Worm (Caenorhabditis elegans) whole organism, mixed stage, embryonic: ENCODE data around the gene kvs-4.

Experiments
- M03D4.4 ChIP-seq: sonication (generic microtip); optimal IDR thresholded peaks from 2 replicates; lab custom pipeline; 2017; ENCODE audit warnings: mild to moderate bottlenecking, missing genetic modification characterization, missing compliant biosample characterization
- bed-3 ChIP-seq: fragments of 200-800 bp; sonication (Bioruptor generic); optimal IDR thresholded peaks from 3 replicates; lab custom pipeline; 2018; ENCODE audit warnings: mild to moderate bottlenecking, missing genetic modification characterization, moderate library complexity, missing compliant biosample characterization
- blmp-1 ChIP-seq: fragments of 150-350 bp; optimal IDR thresholded peaks from 2 replicates; lab custom pipeline; 2014; ENCODE audit warnings: missing biosample characterization, missing genetic modification characterization
- ceh-39 ChIP-seq: fragments of 150-350 bp; optimal IDR thresholded peaks from 2 replicates; lab custom pipeline; 2014; ENCODE audit warnings: missing biosample characterization, missing genetic modification characterization
- ceh-43 ChIP-seq: fragments of 200-800 bp; sonication (Bioruptor generic); optimal IDR thresholded peaks from 2 replicates; lab custom pipeline; 2018; ENCODE audit warnings: mild to moderate bottlenecking, missing genetic modification characterization, moderate library complexity, missing compliant biosample characterization
- ceh-83 ChIP-seq: fragments of 200-800 bp; sonication (Bioruptor generic); optimal IDR thresholded peaks from 2 replicates; lab custom pipeline; 2018; ENCODE audit warnings: mild to moderate bottlenecking, missing genetic modification characterization, missing compliant biosample characterization
- ces-1 ChIP-seq: fragments of 150-350 bp; optimal IDR thresholded peaks from 2 replicates; lab custom pipeline; 2014; ENCODE audit warnings: missing biosample characterization, missing genetic modification reagents, missing genetic modification characterization
- cnd-1 ChIP-seq: fragments of 200-800 bp; sonication (Bioruptor generic); optimal IDR thresholded peaks from 2 replicates; lab custom pipeline; 2018; ENCODE audit warnings: mild to moderate bottlenecking, missing genetic modification characterization, missing compliant biosample characterization
- drap-1 ChIP-seq: fragments of 200-800 bp; sonication (Bioruptor generic); optimal IDR thresholded peaks from 3 replicates; lab custom pipeline; 2018; ENCODE audit warnings: mild to moderate bottlenecking, missing genetic modification characterization, missing compliant biosample characterization
- elt-1 ChIP-seq: sonication (generic microtip); optimal IDR thresholded peaks from 2 replicates; lab custom pipeline; 2017; ENCODE audit warnings: missing genetic modification characterization, mild to moderate bottlenecking, missing compliant biosample characterization, antibody characterized with exemption, moderate library complexity, borderline replicate concordance; ENCODE audit not compliant: insufficient read depth
- elt-3 ChIP-seq: fragments of 150-350 bp; optimal IDR thresholded peaks from 2 replicates; lab custom pipeline; 2014; ENCODE audit warnings: missing biosample characterization, missing genetic modification characterization
- flh-1 ChIP-seq: fragments of 200-800 bp; sonication (Bioruptor generic); optimal IDR thresholded peaks from 2 replicates; lab custom pipeline; 2018; ENCODE audit warnings: mild to moderate bottlenecking, missing genetic modification characterization, moderate library complexity, missing compliant biosample characterization
- ham-2 ChIP-seq: fragments of 200-800 bp; sonication (Bioruptor generic); optimal IDR thresholded peaks from 2 replicates; lab custom pipeline; 2018; ENCODE audit warnings: mild to moderate bottlenecking, missing genetic modification characterization, missing compliant biosample characterization
- hlh-1 ChIP-seq: fragments of 150-350 bp; optimal IDR thresholded peaks from 2 replicates; lab custom pipeline; 2014; ENCODE audit warnings: missing biosample characterization, missing genetic modification reagents, missing genetic modification characterization
- lin-13 ChIP-seq: fragments of 150-350 bp; optimal IDR thresholded peaks from 2 replicates; lab custom pipeline; 2014; ENCODE audit warnings: missing biosample characterization, missing genetic modification characterization
- lsy-2 ChIP-seq: fragments of 150-350 bp; optimal IDR thresholded peaks from 2 replicates; lab custom pipeline; 2014; ENCODE audit warnings: missing biosample characterization, missing genetic modification characterization
- mab-5 ChIP-seq: fragments of 150-350 bp; optimal IDR thresholded peaks from 2 replicates; lab custom pipeline; 2014; ENCODE audit warnings: missing biosample characterization, missing genetic modification characterization
- mep-1 ChIP-seq: fragments of 150-350 bp; optimal IDR thresholded peaks from 2 replicates; lab custom pipeline; 2017; ENCODE audit warnings: missing biosample characterization, missing genetic modification reagents, missing genetic modification characterization, inconsistent platforms
- mls-2 ChIP-seq: sonication (generic microtip); optimal IDR thresholded peaks from 2 replicates; lab custom pipeline; 2016; ENCODE audit warnings: mild to moderate bottlenecking, missing genetic modification characterization, moderate library complexity, missing compliant biosample characterization
- nhr-12 ChIP-seq: fragments of 150-350 bp; optimal IDR thresholded peaks from 2 replicates; lab custom pipeline; 2014; ENCODE audit warnings: missing biosample characterization, missing genetic modification characterization
- nhr-2 ChIP-seq: fragments of 150-350 bp; optimal IDR thresholded peaks from 2 replicates; lab custom pipeline; 2014; ENCODE audit warnings: missing biosample characterization, missing genetic modification characterization
- nhr-237 ChIP-seq: fragments of 150-350 bp; optimal IDR thresholded peaks from 2 replicates; lab custom pipeline; 2014; ENCODE audit warnings: missing biosample characterization, missing genetic modification characterization
- nhr-28 ChIP-seq: fragments of 150-350 bp; optimal IDR thresholded peaks from 2 replicates; lab custom pipeline; 2014; ENCODE audit warnings: missing biosample characterization, missing genetic modification characterization
- nhr-76 ChIP-seq: sonication (generic microtip); optimal IDR thresholded peaks from 2 replicates; lab custom pipeline; 2017; ENCODE audit warnings: missing biosample characterization, missing genetic modification characterization
- pha-4 ChIP-seq: fragments of 150-350 bp; optimal IDR thresholded peaks from 2 replicates; lab custom pipeline; 2018; ENCODE audit warnings: missing biosample characterization, missing genetic modification reagents, missing genetic modification characterization
- snpc-4 ChIP-seq: fragments of 150-350 bp; optimal IDR thresholded peaks from 2 replicates; lab custom pipeline; 2014; ENCODE audit warnings: missing biosample characterization, missing genetic modification characterization
- sptf-1 ChIP-seq: sonication (generic microtip); optimal IDR thresholded peaks from 2 replicates; lab custom pipeline; 2017; ENCODE audit warnings: mild to moderate bottlenecking, missing genetic modification characterization, moderate library complexity, missing compliant biosample characterization
- tbx-8 ChIP-seq: fragments of 200-800 bp; sonication (Bioruptor generic); optimal IDR thresholded peaks from 2 replicates; lab custom pipeline; 2018; ENCODE audit warnings: mild to moderate bottlenecking, missing genetic modification characterization, moderate library complexity, missing compliant biosample characterization
- unc-120 ChIP-seq: sonication (generic microtip); optimal IDR thresholded peaks from 2 replicates; lab custom pipeline; 2017; ENCODE audit warnings: missing genetic modification characterization, missing compliant biosample characterization; ENCODE audit not compliant: poor library complexity, severe bottlenecking
- unc-39 ChIP-seq: fragments of 150-350 bp; optimal IDR thresholded peaks from 2 replicates; lab custom pipeline; 2014; ENCODE audit warnings: missing biosample characterization, missing genetic modification characterization
- zip-8 ChIP-seq: fragments of 150-350 bp; optimal IDR thresholded peaks from 2 replicates; lab custom pipeline; 2014; ENCODE audit warnings: missing biosample characterization, missing genetic modification characterization
- ztf-11 ChIP-seq: fragments of 150-350 bp; optimal IDR thresholded peaks from 2 replicates; lab custom pipeline; 2014; ENCODE audit warnings: missing biosample characterization, missing genetic modification characterization

kvs-4 gene

DNA sequence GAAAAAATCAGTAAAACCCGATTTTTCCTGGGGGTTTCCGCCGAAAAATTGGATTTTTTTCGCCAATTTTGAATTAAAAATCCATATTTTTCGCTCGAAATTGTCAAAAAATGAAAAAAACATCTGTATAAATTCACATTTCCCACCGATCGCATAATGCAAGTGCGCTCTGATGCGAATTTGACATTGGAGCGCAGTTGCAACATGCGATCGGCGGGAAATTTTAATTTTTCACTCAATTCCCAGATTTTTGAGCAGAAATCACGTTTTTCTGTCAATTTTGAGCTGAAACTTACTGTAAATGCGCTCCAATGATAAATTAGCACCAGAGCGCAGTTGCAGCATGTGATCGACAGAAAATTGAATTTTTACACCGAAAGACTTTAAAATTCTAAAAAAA lies 52.2 kb downstream of the kvs-4 start:
- no peak for TF ChIP-seq nhr-237 (tag; lab: Kevin White, UChicago)
- TF ChIP-seq ceh-39: no peak
- no peak for TF ChIP-seq nhr-28 (tag; lab: Kevin White, UChicago)
- TF ChIP-seq tbx-8 (GFP tag; lab: Kevin White, UChicago): no peak
- TF ChIP-seq cnd-1: no peak
- TF ChIP-seq ham-2 (GFP tag; lab: Kevin White, UChicago): no peak
- TF ChIP-seq snpc-4 (tag; lab: Kevin White, UChicago): no peak
- TF ChIP-seq pha-4 (tag; lab: Kevin White, UChicago): no peak
- no peak for TF ChIP-seq flh-1 (GFP tag; lab: Kevin White, UChicago)
- no peak for TF ChIP-seq nhr-12 (tag; lab: Kevin White, UChicago)
- TF ChIP-seq bed-3 (GFP tag; lab: Kevin White, UChicago): no peak
- no peak for TF ChIP-seq drap-1 (GFP tag; lab: Kevin White, UChicago)
- TF ChIP-seq ceh-43 (GFP tag; lab: Kevin White, UChicago): no peak
- TF ChIP-seq mab-5: no peak
- no peak for TF ChIP-seq M03D4.4 (tag; lab: Kevin White, UChicago)

DNA sequence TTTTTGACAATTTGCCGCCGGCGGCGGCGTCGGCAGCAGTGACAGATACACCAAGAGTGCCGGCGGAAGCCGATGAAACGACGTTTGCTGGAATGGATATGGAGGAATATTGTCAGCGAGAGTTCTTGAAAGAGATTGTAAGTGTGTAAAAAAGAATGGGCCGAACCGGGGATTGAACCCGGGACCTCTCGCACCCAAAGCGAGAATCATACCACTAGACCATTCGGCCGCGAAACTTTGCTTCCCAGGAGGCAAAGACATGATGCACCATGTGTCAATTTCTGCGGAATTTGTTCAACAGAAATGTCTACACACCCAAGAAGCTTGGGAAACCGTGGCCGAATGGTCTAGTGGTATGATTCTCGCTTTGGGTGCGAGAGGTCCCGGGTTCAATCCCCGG lies 54.3 kb downstream of the kvs-4 start:
- TF ChIP-seq blmp-1 (tag; lab: Kevin White, UChicago): no peak
- no peak for TF ChIP-seq ceh-39
- TF ChIP-seq ztf-11 (tag; lab: Kevin White, UChicago): peak; percentile 43
- TF ChIP-seq M03D4.4 (tag; lab: Kevin White, UChicago): peak; percentile 19
- peak; percentile 12 for TF ChIP-seq bed-3 (GFP tag; lab: Kevin White, UChicago)
- peak; percentile 29 for TF ChIP-seq sptf-1 (tag; lab: Kevin White, UChicago)
- no peak for TF ChIP-seq cnd-1
- TF ChIP-seq unc-39 (tag; lab: Kevin White, UChicago): no peak
- peak; percentile 14 for TF ChIP-seq ces-1
- peak; percentile 54 for TF ChIP-seq unc-120 (tag; lab: Kevin White, UChicago)
- peak; percentile 8 for TF ChIP-seq lin-13 (tag; lab: Kevin White, UChicago)

DNA sequence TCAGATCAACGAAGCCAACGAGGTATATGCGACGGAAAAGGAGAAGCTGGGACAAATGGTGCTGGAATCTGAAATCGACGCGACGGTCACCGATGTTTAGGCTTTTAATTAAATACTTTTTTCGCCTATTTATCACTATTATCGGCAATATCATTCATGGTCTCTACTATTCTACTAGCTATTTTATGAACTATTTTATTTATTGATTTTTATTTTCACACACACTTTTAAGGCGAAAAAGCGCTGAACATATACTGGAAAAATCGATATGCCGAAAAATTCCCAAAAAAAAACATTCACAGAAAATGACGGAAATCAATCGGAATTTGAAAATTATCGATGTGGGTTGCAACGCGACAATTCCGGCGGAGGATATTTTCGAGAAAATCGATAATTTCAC lies 56.2 kb downstream of the kvs-4 start, which contains the start of gene W09D6.1:
TSS of gene W09D6.1 (plus strand) at position 301 of the 400 bp plus-strand sequence.
- TF ChIP-seq elt-3 (tag; lab: Kevin White, UChicago) (no peak), elt-1 (tag; lab: Kevin White, UChicago) (no peak), nhr-76 (tag; lab: Kevin White, UChicago) (no peak), hlh-1 (tag; lab: Kevin White, UChicago) (no peak), nhr-2 (tag; lab: Kevin White, UChicago) (no peak), lin-13 (tag; lab: Kevin White, UChicago) (no peak), unc-39 (tag; lab: Kevin White, UChicago) (no peak), snpc-4 (tag; lab: Kevin White, UChicago) (no peak), mls-2 (tag; lab: Kevin White, UChicago) (no peak), drap-1 (GFP tag; lab: Kevin White, UChicago) (no peak), zip-8 (tag; lab: Kevin White, UChicago) (no peak), lsy-2 (tag; lab: Kevin White, UChicago) (no peak), nhr-28 (tag; lab: Kevin White, UChicago) (no peak), bed-3 (GFP tag; lab: Kevin White, UChicago) (no peak), ceh-83 (GFP tag; lab: Kevin White, UChicago) (no peak), mep-1 (tag; lab: Kevin White, UChicago) (no peak), nhr-237 (tag; lab: Kevin White, UChicago) (no peak), pha-4 (tag; lab: Kevin White, UChicago) (no peak)
- TF ChIP-seq, all 35 proteins: peak for 0

DNA sequence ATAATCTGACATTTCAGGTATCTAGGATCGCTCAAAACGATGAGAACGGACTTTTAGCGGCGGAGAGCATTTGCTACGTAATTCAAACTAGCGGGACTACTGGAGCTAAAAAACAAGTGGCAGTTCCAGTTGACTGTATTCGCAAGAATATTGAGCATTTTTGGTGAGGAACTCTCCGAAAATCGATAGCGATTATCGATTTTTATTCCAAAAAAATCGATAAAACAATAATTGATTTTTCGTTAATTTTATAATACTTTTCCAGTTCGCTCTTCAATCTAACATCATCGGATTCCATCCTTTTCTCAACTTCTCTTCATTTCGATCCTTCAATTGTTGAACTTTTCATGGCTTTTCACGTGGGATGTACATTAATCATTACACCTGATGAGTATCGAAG lies 56.9 kb downstream of the kvs-4 start:
- TF ChIP-seq bed-3 (GFP tag; lab: Kevin White, UChicago) (no peak), tbx-8 (GFP tag; lab: Kevin White, UChicago) (no peak), mls-2 (tag; lab: Kevin White, UChicago) (no peak), hlh-1 (tag; lab: Kevin White, UChicago) (no peak), nhr-12 (tag; lab: Kevin White, UChicago) (no peak), mep-1 (tag; lab: Kevin White, UChicago) (no peak), elt-3 (tag; lab: Kevin White, UChicago) (no peak)
